Fruit fly (Drosophila melanogaster) whole organism, embryonic: ENCODE measurements around the gene MAPk-Ak2.

Source experiments
- Atf6 ChIP-seq: fragments of 200-800 bp; sonication (Bioruptor generic); IDR thresholded peaks from 2 replicates; pipeline ENCODE4 v1.3.6; 2022; ENCODE audit warnings: missing biosample characterization, missing genetic modification characterization
- B-H2 ChIP-seq: fragments of 200-800 bp; sonication (Bioruptor generic); optimal IDR thresholded peaks from 2 replicates; lab custom pipeline; 2018; ENCODE audit warnings: missing biosample characterization, mild to moderate bottlenecking, missing genetic modification characterization
- CG10321 ChIP-seq: fragments of 200-800 bp; sonication (Bioruptor generic); IDR thresholded peaks from 2 replicates; pipeline ENCODE4 v1.3.6; 2022; ENCODE audit warnings: missing biosample characterization, missing genetic modification characterization
- CG16779 ChIP-seq: fragments of 200-800 bp; sonication (Bioruptor generic); IDR thresholded peaks from 2 replicates; pipeline ENCODE4 v1.3.6; 2022; ENCODE audit warnings: missing biosample characterization, missing genetic modification characterization
- CG16813 ChIP-seq: fragments of 200-800 bp; sonication (Bioruptor generic); IDR thresholded peaks from 3 replicates; pipeline ENCODE4 v1.3.6; 2022; ENCODE audit warnings: missing biosample characterization, missing genetic modification characterization; ENCODE audit not compliant: partially characterized antibody
- CG17385 ChIP-seq: fragments of 200-800 bp; sonication (Bioruptor generic); optimal IDR thresholded peaks from 3 replicates; lab custom pipeline; 2018; ENCODE audit warnings: missing biosample characterization, mild to moderate bottlenecking, missing genetic modification characterization
- CG17568 ChIP-seq: fragments of 200-800 bp; sonication (Bioruptor generic); optimal IDR thresholded peaks from 2 replicates; lab custom pipeline; 2018; ENCODE audit warnings: missing biosample characterization, mild to moderate bottlenecking, missing genetic modification characterization, moderate library complexity
- CG17612 ChIP-seq: fragments of 200-800 bp; sonication (Bioruptor generic); IDR thresholded peaks from 2 replicates; pipeline ENCODE4 v1.3.6; 2022; ENCODE audit warnings: missing biosample characterization, missing genetic modification characterization
- CG17829 ChIP-seq: fragments of 200-800 bp; optimal IDR thresholded peaks from 2 replicates; lab custom pipeline; 2019; ENCODE audit warnings: missing biosample characterization, mild to moderate bottlenecking, missing genetic modification characterization, moderate library complexity
- CG18476 ChIP-seq: fragments of 200-800 bp; sonication (Bioruptor generic); optimal IDR thresholded peaks from 2 replicates; lab custom pipeline; 2016; ENCODE audit warnings: missing biosample characterization, mild to moderate bottlenecking, missing genetic modification characterization
- CG2120 ChIP-seq: fragments of 200-800 bp; sonication (Bioruptor generic); optimal IDR thresholded peaks from 3 replicates; lab custom pipeline; 2016; ENCODE audit warnings: missing biosample characterization, missing genetic modification characterization
- CG2889 ChIP-seq: fragments of 200-800 bp; sonication (Bioruptor generic); IDR thresholded peaks from 3 replicates; pipeline ENCODE4 v1.3.6; 2022; ENCODE audit warnings: missing biosample characterization, missing genetic modification characterization
- CG32532 ChIP-seq: fragments of 200-800 bp; sonication (Bioruptor generic); IDR thresholded peaks from 2 replicates; pipeline ENCODE4 v1.3.6; 2022; ENCODE audit warnings: missing biosample characterization, missing genetic modification characterization
- CG3995 ChIP-seq: fragments of 200-800 bp; sonication (Bioruptor generic); optimal IDR thresholded peaks from 3 replicates; lab custom pipeline; 2016; ENCODE audit warnings: missing biosample characterization, missing genetic modification characterization
- CG5245 ChIP-seq: fragments of 200-800 bp; sonication (Bioruptor generic); optimal IDR thresholded peaks from 3 replicates; lab custom pipeline; 2016; ENCODE audit warnings: missing biosample characterization, missing genetic modification characterization
- CG5953 ChIP-seq: fragments of 200-800 bp; sonication (Bioruptor generic); IDR thresholded peaks from 2 replicates; pipeline ENCODE4 v1.3.6; 2022; ENCODE audit warnings: missing biosample characterization, missing genetic modification characterization
- CG7357 ChIP-seq: fragments of 200-800 bp; sonication (Bioruptor generic); IDR thresholded peaks from 3 replicates; pipeline ENCODE4 v1.3.6; 2022; ENCODE audit warnings: missing biosample characterization, missing genetic modification characterization
- CG7839 ChIP-seq: fragments of 200-800 bp; sonication (Bioruptor generic); optimal IDR thresholded peaks from 3 replicates; lab custom pipeline; 2018; ENCODE audit warnings: missing biosample characterization, mild to moderate bottlenecking, missing genetic modification characterization, moderate library complexity
- CG9932 ChIP-seq: fragments of 200-800 bp; sonication (Bioruptor generic); IDR thresholded peaks from 2 replicates; pipeline ENCODE4 v1.3.6; 2022; ENCODE audit warnings: missing biosample characterization, missing genetic modification characterization
- CkIIα-i1 ChIP-seq: fragments of 200-800 bp; sonication (Bioruptor generic); IDR thresholded peaks from 2 replicates; pipeline ENCODE4 v1.3.6; 2022; ENCODE audit warnings: missing biosample characterization, missing genetic modification characterization
- E2f1 ChIP-seq: fragments of 200-800 bp; sonication (Bioruptor generic); IDR thresholded peaks from 2 replicates; pipeline ENCODE4 v1.3.6; 2022; ENCODE audit warnings: missing biosample characterization, missing genetic modification characterization
- E2f2 ChIP-seq: fragments of 200-800 bp; sonication (Bioruptor generic); IDR thresholded peaks from 2 replicates; pipeline ENCODE4 v1.3.6; 2022; ENCODE audit warnings: missing biosample characterization, missing genetic modification characterization
- Fer3 ChIP-seq: fragments of 200-800 bp; sonication (Bioruptor generic); optimal IDR thresholded peaks from 2 replicates; lab custom pipeline; 2018; ENCODE audit warnings: missing biosample characterization, mild to moderate bottlenecking, missing genetic modification characterization, moderate library complexity
- GATAe ChIP-seq: fragments of 200-800 bp; sonication (Bioruptor generic); conservative IDR thresholded peaks from 2 replicates; pipeline ENCODE4 v1.3.6; 2022; ENCODE audit warnings: missing biosample characterization, missing genetic modification characterization
- Hr3 ChIP-seq: fragments of 200-800 bp; sonication (Bioruptor generic); optimal IDR thresholded peaks from 3 replicates; lab custom pipeline; 2016; ENCODE audit warnings: missing biosample characterization, missing genetic modification characterization
- MESR4 ChIP-seq: fragments of 200-800 bp; sonication (Bioruptor generic); optimal IDR thresholded peaks from 2 replicates; lab custom pipeline; 2018; ENCODE audit warnings: missing biosample characterization, mild to moderate bottlenecking, missing genetic modification characterization, moderate library complexity
- Meics ChIP-seq: fragments of 200-800 bp; sonication (Bioruptor generic); optimal IDR thresholded peaks from 2 replicates; lab custom pipeline; 2017; ENCODE audit warnings: missing biosample characterization, mild to moderate bottlenecking, missing genetic modification characterization
- Nf-YB ChIP-seq: fragments of 200-800 bp; sonication (Bioruptor generic); optimal IDR thresholded peaks from 3 replicates; lab custom pipeline; 2019; ENCODE audit warnings: missing biosample characterization, mild to moderate bottlenecking, missing genetic modification characterization, moderate library complexity
- Nf-YC ChIP-seq: fragments of 200-800 bp; optimal IDR thresholded peaks from 3 replicates; lab custom pipeline; 2019; ENCODE audit warnings: missing biosample characterization, mild to moderate bottlenecking, missing genetic modification characterization, moderate library complexity
- Sry-β ChIP-seq: fragments of 200-800 bp; sonication (Bioruptor generic); optimal IDR thresholded peaks from 2 replicates; lab custom pipeline; 2018; ENCODE audit warnings: missing biosample characterization, mild to moderate bottlenecking, missing genetic modification characterization, moderate library complexity
- Ssrp ChIP-seq: fragments of 200-800 bp; sonication (Bioruptor generic); optimal IDR thresholded peaks from 2 replicates; lab custom pipeline; 2018; ENCODE audit warnings: missing biosample characterization, mild to moderate bottlenecking, missing genetic modification characterization, moderate library complexity
- ac ChIP-seq: fragments of 200-800 bp; sonication (Bioruptor generic); optimal IDR thresholded peaks from 3 replicates; lab custom pipeline; 2017; ENCODE audit warnings: missing biosample characterization, mild to moderate bottlenecking, missing genetic modification characterization
- bbx ChIP-seq: fragments of 200-800 bp; sonication (Bioruptor generic); IDR thresholded peaks from 2 replicates; pipeline ENCODE4 v1.3.6; 2022; ENCODE audit warnings: missing biosample characterization, missing genetic modification characterization; ENCODE audit not compliant: partially characterized antibody
- bigmax ChIP-seq: fragments of 200-800 bp; sonication (Bioruptor generic); optimal IDR thresholded peaks from 2 replicates; lab custom pipeline; 2018; ENCODE audit warnings: missing biosample characterization, mild to moderate bottlenecking, missing genetic modification characterization
- bowl ChIP-seq: fragments of 200-800 bp; sonication (Bioruptor generic); IDR thresholded peaks from 2 replicates; pipeline ENCODE4 v1.3.6; 2022; ENCODE audit warnings: missing biosample characterization, missing genetic modification characterization
- caup ChIP-seq: fragments of 200-800 bp; sonication (Bioruptor generic); optimal IDR thresholded peaks from 3 replicates; lab custom pipeline; 2017; ENCODE audit warnings: missing biosample characterization, mild to moderate bottlenecking, missing genetic modification characterization, moderate library complexity; ENCODE audit not compliant: severe bottlenecking
- disco-r ChIP-seq: fragments of 200-800 bp; sonication (Bioruptor generic); optimal IDR thresholded peaks from 2 replicates; lab custom pipeline; 2016; ENCODE audit warnings: missing biosample characterization, missing genetic modification characterization
- gsb ChIP-seq: fragments of 200-800 bp; sonication (Bioruptor generic); IDR thresholded peaks from 2 replicates; pipeline ENCODE4 v1.3.6; 2022; ENCODE audit warnings: missing biosample characterization, missing genetic modification characterization
- her ChIP-seq: fragments of 200-800 bp; sonication (Bioruptor generic); optimal IDR thresholded peaks from 2 replicates; lab custom pipeline; 2016; ENCODE audit warnings: missing biosample characterization, missing genetic modification characterization
- inv ChIP-seq: fragments of 200-800 bp; sonication (Bioruptor generic); IDR thresholded peaks from 2 replicates; pipeline ENCODE4 v1.3.6; 2022; ENCODE audit warnings: missing biosample characterization, missing genetic modification characterization; ENCODE audit not compliant: partially characterized antibody
- knrl ChIP-seq: fragments of 200-800 bp; sonication (Bioruptor generic); IDR thresholded peaks from 3 replicates; pipeline ENCODE4 v1.3.6; 2022; ENCODE audit warnings: missing biosample characterization, missing genetic modification characterization; ENCODE audit not compliant: partially characterized antibody
- lmd ChIP-seq: fragments of 200-800 bp; sonication (Bioruptor generic); IDR thresholded peaks from 2 replicates; pipeline ENCODE4 v1.3.6; 2022; ENCODE audit warnings: missing biosample characterization, missing genetic modification characterization
- pros ChIP-seq: fragments of 200-800 bp; sonication (Bioruptor generic); optimal IDR thresholded peaks from 3 replicates; lab custom pipeline; 2019; ENCODE audit warnings: missing biosample characterization, mild to moderate bottlenecking, missing genetic modification characterization, moderate library complexity
- pzg ChIP-seq: fragments of 200-800 bp; sonication (Bioruptor generic); optimal IDR thresholded peaks from 3 replicates; lab custom pipeline; 2018; ENCODE audit warnings: missing biosample characterization, mild to moderate bottlenecking, missing genetic modification characterization, moderate library complexity
- run ChIP-seq: fragments of 200-800 bp; sonication (Bioruptor generic); optimal IDR thresholded peaks from 3 replicates; lab custom pipeline; 2018; ENCODE audit warnings: missing biosample characterization, mild to moderate bottlenecking, missing genetic modification characterization
- scrt ChIP-seq: fragments of 200-800 bp; sonication (Bioruptor generic); optimal IDR thresholded peaks from 2 replicates; lab custom pipeline; 2018; ENCODE audit warnings: missing biosample characterization, mild to moderate bottlenecking, missing genetic modification characterization, moderate library complexity
- sim ChIP-seq: fragments of 200-800 bp; sonication (Bioruptor generic); IDR thresholded peaks from 2 replicates; pipeline ENCODE4 v1.3.6; 2022; ENCODE audit warnings: missing biosample characterization, missing genetic modification characterization
- tin ChIP-seq: fragments of 200-800 bp; sonication (Bioruptor generic); optimal IDR thresholded peaks from 3 replicates; lab custom pipeline; 2016; ENCODE audit warnings: missing biosample characterization, missing genetic modification characterization
- tll ChIP-seq, 2 experiments: fragments of 200-800 bp in 1 of 2; fragments of >200 bp in 1 of 2; sonication (Bioruptor generic) in 1 of 2; optimal IDR thresholded peaks; 2 replicates each; lab custom pipeline; 2017 to 2019; ENCODE audit warnings: missing biosample characterization in 2 of 2, missing genetic modification characterization in 2 of 2, mild to moderate bottlenecking in 1 of 2, moderate library complexity in 1 of 2
- twi ChIP-seq: fragments of 200-800 bp; optimal IDR thresholded peaks from 2 replicates; lab custom pipeline; 2019; ENCODE audit warnings: missing biosample characterization, mild to moderate bottlenecking, missing genetic modification characterization, moderate library complexity

The MAPk-Ak2 gene

DNA sequence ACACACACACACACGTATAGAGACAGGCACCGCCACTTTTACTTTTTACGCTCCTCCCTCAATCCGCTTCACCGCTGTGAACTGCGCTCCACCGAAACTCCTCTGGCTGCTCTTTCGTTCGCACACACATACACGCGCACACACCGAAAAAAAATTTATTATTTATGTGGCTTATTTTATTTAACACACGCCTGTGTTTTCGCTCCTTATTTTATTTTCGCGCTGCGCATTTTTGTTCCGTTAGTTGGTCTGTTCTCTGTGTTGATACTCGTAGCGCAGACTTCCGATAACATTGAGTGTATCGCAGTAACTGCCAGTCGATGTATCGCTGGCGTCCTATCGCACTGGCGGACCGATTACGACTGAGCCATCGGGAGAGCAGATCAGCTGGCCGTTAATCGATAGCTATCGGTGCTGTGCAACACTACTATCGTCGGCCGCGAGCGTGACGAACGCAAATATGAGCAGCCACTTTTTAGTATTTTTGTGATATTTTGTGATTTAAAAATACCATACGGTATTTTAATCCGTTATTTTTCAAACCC, 26.3 kb downstream of the MAPk-Ak2 start, which contains the start of gene Snx27 (continued):
- 0 out of 2 replicates have a peak, but pooled peaks have one; percentile 27 for TF ChIP-seq E2f1
- peak; percentile 9 for TF ChIP-seq Fer3 (tag; lab: Kevin White, UChicago)
- TF ChIP-seq disco-r (GFP tag; lab: Kevin White, UChicago) = no peak
- TF ChIP-seq scrt = no peak
- TF ChIP-seq CG7357 (GFP tag; lab: Robert Waterston, UW) = no peak
- no peak for TF ChIP-seq pros (GFP tag; lab: Kevin White, UChicago)
- no peak for TF ChIP-seq bigmax
- TF ChIP-seq E2f2 (GFP tag; lab: Robert Waterston, UW) = peak; percentile 76
- peak; percentile 19 for TF ChIP-seq CG17568 (GFP tag; lab: Kevin White, UChicago)
- 0 out of 2 replicates have a peak, but pooled peaks have one; percentile 8 for TF ChIP-seq Atf6 (GFP tag; lab: Robert Waterston, UW)
- no peak for TF ChIP-seq CG16779
- TF ChIP-seq CG10321 (GFP tag; lab: Robert Waterston, UW) = no peak
- TF ChIP-seq CG16813 (GFP tag; lab: Robert Waterston, UW) = peak; percentile 100
- TF ChIP-seq CG5245 (GFP tag; lab: Kevin White, UChicago) = peak; percentile 24
- TF ChIP-seq B-H2 (GFP tag; lab: Kevin White, UChicago) = peak; percentile 50
- TF ChIP-seq CG17385 (GFP tag; lab: Kevin White, UChicago) = peak; percentile 17
- TF ChIP-seq CG2120 (GFP tag; lab: Kevin White, UChicago) = peak; percentile 72
- TF ChIP-seq tll (GFP tag; optimal IDR thresholded peaks at IDR 0.05; lab: Kevin White, UChicago) = no peak
- TF ChIP-seq Sry-β (GFP tag; lab: Kevin White, UChicago) = no peak
- no peak for TF ChIP-seq CG5953 (GFP tag; lab: Robert Waterston, UW)
- peak; percentile 4 for TF ChIP-seq Nf-YB (GFP tag; lab: Kevin White, UChicago)
- no peak for TF ChIP-seq CkIIα-i1 (GFP tag; lab: Robert Waterston, UW)
- TF ChIP-seq inv (GFP tag; lab: Robert Waterston, UW) = peak; percentile 99
- peak; percentile 57 for TF ChIP-seq CG17829
- peak; percentile 35; the same call in 1 of the 2 replicates for TF ChIP-seq lmd (GFP tag; lab: Robert Waterston, UW)
- no peak for TF ChIP-seq Meics (GFP tag; lab: Kevin White, UChicago)
- no peak for TF ChIP-seq gsb
- no peak for TF ChIP-seq ac (GFP tag; lab: Kevin White, UChicago)
- TF ChIP-seq CG32532 (GFP tag; lab: Robert Waterston, UW) = peak; percentile 65
- no peak for TF ChIP-seq GATAe (GFP tag; lab: Robert Waterston, UW)
- no peak for TF ChIP-seq sim
- TF ChIP-seq MESR4 = peak; percentile 76
- TF ChIP-seq CG18476 (GFP tag; lab: Kevin White, UChicago) = no peak
- peak; percentile 92 for TF ChIP-seq CG9932 (GFP tag; lab: Robert Waterston, UW)
- peak; percentile 99 for TF ChIP-seq knrl (GFP tag; lab: Robert Waterston, UW)
- no peak for TF ChIP-seq run (tag; lab: Kevin White, UChicago)
- TF ChIP-seq twi (tag; lab: Kevin White, UChicago) = no peak
- peak; percentile 38 for TF ChIP-seq CG3995 (GFP tag; lab: Kevin White, UChicago)
- no peak for TF ChIP-seq Ssrp (tag; lab: Kevin White, UChicago)
- no peak for TF ChIP-seq tin
- TF ChIP-seq CG7839 (tag; lab: Kevin White, UChicago) = no peak
- peak; percentile 100 for TF ChIP-seq bbx (GFP tag; lab: Robert Waterston, UW)
- TF ChIP-seq bowl (GFP tag; lab: Robert Waterston, UW) = no peak
- peak; percentile 42 for TF ChIP-seq caup
- TF ChIP-seq CG2889 = no peak
- TF ChIP-seq CG17612 (GFP tag; lab: Robert Waterston, UW) = no peak
- TF ChIP-seq Hr3 = peak; percentile 48
- TF ChIP-seq Nf-YC (tag; lab: Kevin White, UChicago) = peak; percentile 8
- peak; percentile 99 for TF ChIP-seq pzg (GFP tag; lab: Kevin White, UChicago)
- peak; percentile 100 for TF ChIP-seq her (GFP tag; lab: Kevin White, UChicago)
